Fruit fly (Drosophila melanogaster) whole organism, prepupa: ENCODE measurements around the gene Msp300.

ENCODE experiments used
- Blimp-1 ChIP-seq: fragments of 200-800 bp; sonication (Bioruptor generic); optimal IDR thresholded peaks from 3 replicates; lab custom pipeline; 2017; ENCODE audit warnings: missing biosample characterization, missing genetic modification characterization, mild to moderate bottlenecking, moderate library complexity, missing genetic modification reagents
- CG10669 ChIP-seq: fragments of 200-800 bp; sonication (Bioruptor generic); optimal IDR thresholded peaks from 3 replicates; lab custom pipeline; 2018; ENCODE audit warnings: missing biosample characterization, mild to moderate bottlenecking, missing genetic modification characterization, moderate library complexity
- CG11762 ChIP-seq: fragments of 200-800 bp; sonication (Bioruptor generic); optimal IDR thresholded peaks from 3 replicates; lab custom pipeline; 2016; ENCODE audit warnings: missing biosample characterization, missing genetic modification characterization; ENCODE audit not compliant: insufficient read depth
- CG11902 ChIP-seq: fragments of 200-800 bp; sonication (Bioruptor generic); optimal IDR thresholded peaks from 3 replicates; lab custom pipeline; 2016; ENCODE audit warnings: missing biosample characterization, missing genetic modification characterization
- CG1621 ChIP-seq: fragments of 200-800 bp; sonication (Bioruptor generic); optimal IDR thresholded peaks from 3 replicates; lab custom pipeline; 2018; ENCODE audit warnings: missing biosample characterization, mild to moderate bottlenecking, missing genetic modification characterization
- CG16779 ChIP-seq: fragments of 200-800 bp; sonication (Bioruptor generic); optimal IDR thresholded peaks from 3 replicates; lab custom pipeline; 2017; ENCODE audit warnings: missing biosample characterization, mild to moderate bottlenecking, missing genetic modification characterization
- CG3032 ChIP-seq: fragments of 200-800 bp; optimal IDR thresholded peaks from 2 replicates; lab custom pipeline; 2019; ENCODE audit warnings: missing biosample characterization, mild to moderate bottlenecking, missing genetic modification characterization, moderate library complexity
- CG32006 ChIP-seq: fragments of 200-800 bp; sonication (Bioruptor generic); optimal IDR thresholded peaks from 3 replicates; lab custom pipeline; 2017; ENCODE audit warnings: missing biosample characterization, mild to moderate bottlenecking, missing genetic modification characterization
- CG34406 ChIP-seq: fragments of 200-800 bp; sonication (Bioruptor generic); optimal IDR thresholded peaks from 3 replicates; lab custom pipeline; 2016; ENCODE audit warnings: missing biosample characterization, missing genetic modification characterization
- CG3919 ChIP-seq: fragments of 200-800 bp; sonication (Bioruptor generic); optimal IDR thresholded peaks from 3 replicates; lab custom pipeline; 2016; ENCODE audit warnings: missing biosample characterization, missing genetic modification characterization
- CG6163 ChIP-seq: fragments of 200-800 bp; sonication (Bioruptor generic); IDR thresholded peaks from 3 replicates; pipeline ENCODE4 v1.3.6; 2022; ENCODE audit warnings: missing biosample characterization, missing genetic modification characterization
- CG6276 ChIP-seq: fragments of 200-800 bp; sonication (Bioruptor generic); optimal IDR thresholded peaks from 2 replicates; lab custom pipeline; 2017; ENCODE audit warnings: missing biosample characterization, mild to moderate bottlenecking, missing genetic modification characterization
- CG6854 ChIP-seq: fragments of 200-800 bp; sonication (Bioruptor generic); optimal IDR thresholded peaks from 2 replicates; lab custom pipeline; 2017; ENCODE audit warnings: missing biosample characterization, mild to moderate bottlenecking, missing genetic modification characterization
- CG8119 ChIP-seq: fragments of 200-800 bp; sonication (Bioruptor generic); IDR thresholded peaks from 3 replicates; pipeline ENCODE4 v1.3.6; 2022; ENCODE audit warnings: missing biosample characterization, missing genetic modification characterization
- CG8632 ChIP-seq: fragments of 200-800 bp; sonication (Bioruptor generic); optimal IDR thresholded peaks from 3 replicates; lab custom pipeline; 2016; ENCODE audit warnings: missing biosample characterization, missing genetic modification characterization
- CG9139 ChIP-seq: fragments of 200-800 bp; sonication (Bioruptor generic); optimal IDR thresholded peaks from 3 replicates; lab custom pipeline; 2017; ENCODE audit warnings: missing biosample characterization, mild to moderate bottlenecking, missing genetic modification characterization
- Eip75B ChIP-seq: fragments of 200-800 bp; sonication (Bioruptor generic); optimal IDR thresholded peaks from 3 replicates; lab custom pipeline; 2016; ENCODE audit warnings: missing biosample characterization, missing genetic modification characterization
- Ets21C ChIP-seq: fragments of 200-800 bp; sonication (Bioruptor generic); optimal IDR thresholded peaks from 3 replicates; lab custom pipeline; 2016; ENCODE audit warnings: missing biosample characterization, missing genetic modification characterization
- Gug ChIP-seq: fragments of 200-800 bp; sonication (Bioruptor generic); IDR thresholded peaks from 2 replicates; pipeline ENCODE4 v1.3.6; 2022; ENCODE audit warnings: missing biosample characterization, missing genetic modification characterization
- Hr38 ChIP-seq: sonication (Bioruptor generic); optimal IDR thresholded peaks from 2 replicates; lab custom pipeline; 2016; ENCODE audit warnings: missing biosample characterization, missing genetic modification characterization
- Hr4 ChIP-seq: fragments of 200-800 bp; sonication (Bioruptor generic); optimal IDR thresholded peaks from 3 replicates; lab custom pipeline; 2016; ENCODE audit warnings: missing biosample characterization, missing genetic modification characterization
- Lpt ChIP-seq: fragments of 200-800 bp; sonication (Bioruptor generic); optimal IDR thresholded peaks from 3 replicates; lab custom pipeline; 2016; ENCODE audit warnings: missing biosample characterization, missing genetic modification characterization
- Met ChIP-seq: fragments of 200-800 bp; sonication (Bioruptor generic); optimal IDR thresholded peaks from 3 replicates; lab custom pipeline; 2016; ENCODE audit warnings: missing biosample characterization, missing genetic modification characterization
- OdsH ChIP-seq: fragments of 200-800 bp; sonication (Bioruptor generic); optimal IDR thresholded peaks from 3 replicates; lab custom pipeline; 2016; ENCODE audit warnings: missing biosample characterization, missing genetic modification characterization
- Smox ChIP-seq: fragments of 200-800 bp; sonication (Bioruptor generic); optimal IDR thresholded peaks from 3 replicates; lab custom pipeline; 2016; ENCODE audit warnings: missing biosample characterization, missing genetic modification characterization
- Sox102F ChIP-seq: fragments of 200-800 bp; sonication (Bioruptor generic); optimal IDR thresholded peaks from 2 replicates; lab custom pipeline; 2016; ENCODE audit warnings: missing biosample characterization, mild to moderate bottlenecking, missing genetic modification characterization
- Sox14 ChIP-seq: fragments of 200-800 bp; sonication (Bioruptor generic); optimal IDR thresholded peaks from 3 replicates; lab custom pipeline; 2016; ENCODE audit warnings: missing biosample characterization, missing genetic modification characterization
- Sox15 ChIP-seq: fragments of 200-800 bp; sonication (Bioruptor generic); optimal IDR thresholded peaks from 3 replicates; lab custom pipeline; 2016; ENCODE audit warnings: missing biosample characterization, missing genetic modification characterization
- achi ChIP-seq: fragments of 200-800 bp; sonication (Bioruptor generic); optimal IDR thresholded peaks from 3 replicates; lab custom pipeline; 2016; ENCODE audit warnings: missing biosample characterization, missing genetic modification characterization
- acj6 ChIP-seq: fragments of 200-800 bp; sonication (Bioruptor generic); optimal IDR thresholded peaks from 3 replicates; lab custom pipeline; 2016; ENCODE audit warnings: missing biosample characterization, missing genetic modification characterization
- dac ChIP-seq: fragments of 200-800 bp; sonication (Bioruptor generic); optimal IDR thresholded peaks from 2 replicates; lab custom pipeline; 2017; ENCODE audit warnings: missing biosample characterization, mild to moderate bottlenecking, missing genetic modification characterization
- eg ChIP-seq: fragments of 200-800 bp; sonication (Bioruptor generic); IDR thresholded peaks from 3 replicates; pipeline ENCODE4 v1.3.6; 2022; ENCODE audit warnings: missing biosample characterization, missing genetic modification characterization
- esn ChIP-seq: fragments of 200-800 bp; sonication (Bioruptor generic); optimal IDR thresholded peaks from 2 replicates; lab custom pipeline; 2016; ENCODE audit warnings: missing biosample characterization, mild to moderate bottlenecking, missing genetic modification characterization, moderate library complexity
- fd59A ChIP-seq: fragments of 200-800 bp; sonication (Bioruptor generic); optimal IDR thresholded peaks from 2 replicates; lab custom pipeline; 2017; ENCODE audit warnings: missing biosample characterization, mild to moderate bottlenecking, missing genetic modification characterization, missing genetic modification reagents
- fd85E ChIP-seq: fragments of 200-800 bp; sonication (Bioruptor generic); optimal IDR thresholded peaks from 3 replicates; lab custom pipeline; 2016; ENCODE audit warnings: missing biosample characterization, missing genetic modification characterization
- pdm3 ChIP-seq: fragments of 200-800 bp; sonication (Bioruptor generic); optimal IDR thresholded peaks from 3 replicates; lab custom pipeline; 2016; ENCODE audit warnings: missing biosample characterization, missing genetic modification characterization
- spab ChIP-seq: fragments of 200-800 bp; sonication (Bioruptor generic); optimal IDR thresholded peaks from 2 replicates; lab custom pipeline; 2017; ENCODE audit warnings: missing biosample characterization, mild to moderate bottlenecking, missing genetic modification characterization, missing genetic modification reagents
- ss ChIP-seq, 2 experiments: fragments of 200-800 bp; sonication (Bioruptor generic); optimal IDR thresholded peaks; 2 replicates in 1 of 2; 3 replicates in 1 of 2; lab custom pipeline; 2017 to 2018; ENCODE audit warnings: mild to moderate bottlenecking in 2 of 2, missing biosample characterization in 2 of 2, missing genetic modification characterization in 2 of 2, moderate library complexity in 1 of 2
- vri ChIP-seq: fragments of 200-800 bp; sonication (Bioruptor generic); optimal IDR thresholded peaks from 3 replicates; lab custom pipeline; 2016; ENCODE audit warnings: missing biosample characterization, mild to moderate bottlenecking, missing genetic modification characterization

The Msp300 gene

DNA sequence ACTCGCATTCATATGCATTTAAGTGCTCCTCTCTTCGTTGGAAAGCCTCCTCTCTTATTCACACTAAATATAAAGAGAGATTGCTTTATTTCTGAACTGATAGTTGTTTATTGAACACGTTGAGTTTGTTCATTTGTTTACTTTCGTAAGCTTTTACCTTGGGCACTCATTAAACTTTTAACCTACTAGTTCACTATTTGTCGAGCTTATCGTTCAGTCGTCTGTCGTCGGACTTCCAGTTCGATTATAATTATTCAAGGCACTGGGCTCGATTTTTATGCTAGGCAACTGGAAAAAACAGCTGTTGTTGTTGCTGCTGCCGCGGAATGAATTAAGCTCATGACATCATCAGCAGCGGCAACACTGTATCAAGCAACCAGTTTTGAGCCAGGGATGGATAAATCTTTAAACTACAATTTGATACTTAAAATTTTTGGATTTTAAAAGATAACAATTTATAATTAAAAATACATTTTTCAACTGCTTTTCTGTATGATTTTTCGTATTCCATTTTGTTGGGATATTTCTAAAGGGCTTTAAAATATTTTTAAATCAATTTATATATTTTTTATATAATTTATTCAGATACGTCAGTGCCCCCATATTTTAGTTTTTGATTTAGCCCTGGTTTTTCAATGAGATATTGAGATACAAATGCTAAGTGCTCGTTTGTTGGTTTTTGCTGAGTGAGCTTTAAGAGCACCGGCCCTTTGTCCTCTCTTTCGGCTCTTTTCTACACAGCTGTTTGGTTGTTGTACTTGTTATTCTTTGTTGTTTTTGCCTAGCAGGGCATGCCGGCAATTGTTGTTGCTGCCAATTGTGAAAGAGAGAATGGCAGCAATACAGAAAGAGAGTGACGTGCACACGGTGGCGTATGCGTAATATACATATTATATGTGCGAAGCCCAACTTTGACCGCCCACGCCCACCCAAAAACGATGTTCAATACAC, 44.8 kb downstream of the Msp300 start (continued):
- TF ChIP-seq CG9139 (GFP tag; lab: Kevin White, UChicago) (peak; percentile 87), CG3919 (GFP tag; lab: Kevin White, UChicago) (peak; percentile 90), esn (GFP tag; lab: Kevin White, UChicago) (peak; percentile 90), Smox (GFP tag; lab: Kevin White, UChicago) (peak; percentile 81), CG1621 (tag; lab: Kevin White, UChicago) (peak; percentile 79), fd85E (GFP tag; lab: Kevin White, UChicago) (peak; percentile 53), CG6163 (peak; percentile 95), spab (peak; percentile 92), Sox14 (GFP tag; lab: Kevin White, UChicago) (peak; percentile 72), Sox15 (GFP tag; lab: Kevin White, UChicago) (peak; percentile 76), CG34406 (peak; percentile 95), Blimp-1 (GFP tag; lab: Kevin White, UChicago) (peak; percentile 83), Lpt (GFP tag; lab: Kevin White, UChicago) (peak; percentile 88), CG8119 (GFP tag; lab: Robert Waterston, UW) (peak; percentile 98), CG10669 (GFP tag; lab: Kevin White, UChicago) (peak; percentile 91), CG3032 (tag; lab: Kevin White, UChicago) (peak; percentile 98), CG32006 (peak; percentile 94), vri (GFP tag; lab: Kevin White, UChicago) (peak; percentile 79), Ets21C (GFP tag; lab: Kevin White, UChicago) (no peak), pdm3 (GFP tag; lab: Kevin White, UChicago) (peak; percentile 85), CG11902 (GFP tag; lab: Kevin White, UChicago) (peak; percentile 77), achi (GFP tag; lab: Kevin White, UChicago) (peak; percentile 93), acj6 (peak; percentile 93), Gug (GFP tag; lab: Robert Waterston, UW) (peak; percentile 94), Hr38 (GFP tag; lab: Kevin White, UChicago) (no peak), CG6854 (GFP tag; lab: Kevin White, UChicago) (peak; percentile 77), OdsH (GFP tag; lab: Kevin White, UChicago) (peak; percentile 93), Met (peak; percentile 89), CG11762 (GFP tag; lab: Kevin White, UChicago) (peak; percentile 87), eg (GFP tag; lab: Robert Waterston, UW) (peak; percentile 97), CG16779 (tag; lab: Kevin White, UChicago) (peak; percentile 86), Eip75B (GFP tag; lab: Kevin White, UChicago) (peak; percentile 78), ss (GFP tag; optimal IDR thresholded peaks at IDR 0.05; lab: Kevin White, UChicago) (peak; percentile 87 to 93), CG6276 (peak; percentile 88), dac (GFP tag; lab: Kevin White, UChicago) (no peak), fd59A (GFP tag; lab: Kevin White, UChicago) (peak; percentile 84), CG8632 (GFP tag; lab: Kevin White, UChicago) (peak; percentile 96), Hr4 (GFP tag; lab: Kevin White, UChicago) (peak; percentile 77), Sox102F (GFP tag; lab: Kevin White, UChicago) (peak; percentile 78)
